Worm (Caenorhabditis elegans): Measurements from ENCODE around the gene F15H10.7.

Gene F15H10.7

ce11 chrV:10379293-10379692 lies 26.9 kb downstream of the F15H10.7 start, which contains the start of gene AC3.12:
AC3.12 (minus strand) TSS chrV:10379393.
- no peak for TF ChIP-seq rnt-1 (tag; optimal IDR thresholded peaks at IDR 0.05)

- no peak for TF ChIP-seq ref-2 (tag; optimal IDR thresholded peaks at IDR 0.05)
- TF ChIP-seq ceh-9 (tag; optimal IDR thresholded peaks at IDR 0.05) = no peak
- no peak for TF ChIP-seq npax-4 (tag; optimal IDR thresholded peaks at IDR 0.05)
- TF ChIP-seq mec-3 (tag; optimal IDR thresholded peaks at IDR 0.05; ENCODE audit: borderline replicate concordance) = no peak
- TF ChIP-seq elt-2 (tag; optimal IDR thresholded peaks at IDR 0.05) = no peak
- TF ChIP-seq K09A11.1 (tag; optimal IDR thresholded peaks at IDR 0.05; ENCODE audit: insufficient read depth) = no peak
- TF ChIP-seq ceh-18 (tag; optimal IDR thresholded peaks at IDR 0.05) = no peak
- no peak for TF ChIP-seq gmeb-2 (tag; optimal IDR thresholded peaks at IDR 0.05)
- no peak for TF ChIP-seq pha-2 (tag; optimal IDR thresholded peaks at IDR 0.05)
- TF ChIP-seq tbx-7 (tag; optimal IDR thresholded peaks at IDR 0.05) = no peak
- no peak for TF ChIP-seq nhr-11 (tag; optimal IDR thresholded peaks at IDR 0.05)
Observed at ce11 chrV:10371951-10372350, 34.3 kb downstream of the F15H10.7 start, which contains the start of gene ugt-49. ugt-49 (plus strand) TSS chrV:10372321.

ce11 chrV:10371177-10371576 lies 35.0 kb downstream of the F15H10.7 start:
- no peak for TF ChIP-seq pag-3 (tag; optimal IDR thresholded peaks at IDR 0.05; ENCODE audit: borderline replicate concordance)
- no peak for TF ChIP-seq sox-2 (GFP tag; IDR thresholded peaks at IDR 0.05)
- TF ChIP-seq hlh-30 (tag; optimal IDR thresholded peaks at IDR 0.05; ENCODE audit: insufficient read depth) = no peak
- no peak for TF ChIP-seq F13H6.1 (tag; optimal IDR thresholded peaks at IDR 0.05)
- TF ChIP-seq K09A11.1 (tag; optimal IDR thresholded peaks at IDR 0.05; ENCODE audit: insufficient read depth) = no peak
- TF ChIP-seq pros-1 (tag; optimal IDR thresholded peaks at IDR 0.05) = no peak
- no peak for TF ChIP-seq ceh-30 (tag; optimal IDR thresholded peaks at IDR 0.05)
- TF ChIP-seq npax-4 (tag; optimal IDR thresholded peaks at IDR 0.05) = no peak

- no peak for TF ChIP-seq unc-42 (tag; optimal IDR thresholded peaks at IDR 0.05)
- no peak for TF ChIP-seq C38D4.7 (GFP tag; optimal IDR thresholded peaks at IDR 0.05)
- TF ChIP-seq fax-1 (tag; optimal IDR thresholded peaks at IDR 0.05) = no peak
- TF ChIP-seq nhr-232 (tag; optimal IDR thresholded peaks at IDR 0.05) = no peak
- no peak for TF ChIP-seq ceh-34 (tag; optimal IDR thresholded peaks at IDR 0.05)
- no peak for TF ChIP-seq ahr-1 (tag; optimal IDR thresholded peaks at IDR 0.05)
- TF ChIP-seq ceh-22 (tag; optimal IDR thresholded peaks at IDR 0.05) = no peak
- no peak for TF ChIP-seq sox-4 (tag; optimal IDR thresholded peaks at IDR 0.05)
- no peak for TF ChIP-seq pros-1 (tag; optimal IDR thresholded peaks at IDR 0.05)
- TF ChIP-seq fkh-10 (GFP tag; optimal IDR thresholded peaks at IDR 0.05) = no peak
- no peak for TF ChIP-seq ceh-48 (tag; optimal IDR thresholded peaks at IDR 0.05)
- no peak for TF ChIP-seq eyg-1 (tag; optimal IDR thresholded peaks at IDR 0.05)
- no peak for TF ChIP-seq lin-11 (tag; optimal IDR thresholded peaks at IDR 0.05)
- no peak for TF ChIP-seq ets-4 (tag; optimal IDR thresholded peaks at IDR 0.05)
- TF ChIP-seq ceh-19 (GFP tag; optimal IDR thresholded peaks at IDR 0.05) = no peak
- TF ChIP-seq ceh-30 (tag; optimal IDR thresholded peaks at IDR 0.05) = no peak
- TF ChIP-seq hlh-15 (tag; optimal IDR thresholded peaks at IDR 0.05) = no peak
- TF ChIP-seq dve-1 (tag; optimal IDR thresholded peaks at IDR 0.05) = no peak
- TF ChIP-seq pat-9 (tag; optimal IDR thresholded peaks at IDR 0.05) = no peak
Observed at ce11 chrV:10368256-10368655, 38.0 kb downstream of the F15H10.7 start, which contains the start of gene sri-20. sri-20 (plus strand) TSS chrV:10368556.

- no peak for TF ChIP-seq K09A11.1 (tag; optimal IDR thresholded peaks at IDR 0.05; ENCODE audit: insufficient read depth)
Observed at ce11 chrV:10363834-10364233, 42.4 kb downstream of the F15H10.7 start.
